Fruit fly (Drosophila melanogaster) whole organism, embryonic: Measurements from ENCODE around the gene CG6048.

Experiments used
- Atf3 ChIP-seq: fragments of 200-800 bp; sonication (Bioruptor generic); optimal IDR thresholded peaks from 3 replicates; lab custom pipeline; 2016; ENCODE audit warnings: missing biosample characterization, missing genetic modification characterization
- CG1024 ChIP-seq: fragments of 200-800 bp; sonication (Bioruptor generic); IDR thresholded peaks from 2 replicates; pipeline ENCODE4 v1.3.6; 2022; ENCODE audit warnings: missing biosample characterization, missing genetic modification characterization
- CG11456 ChIP-seq: fragments of 200-800 bp; sonication (Bioruptor generic); IDR thresholded peaks from 3 replicates; pipeline ENCODE4 v1.3.6; 2022; ENCODE audit warnings: missing biosample characterization, missing genetic modification characterization
- CG11504 ChIP-seq: fragments of 200-800 bp; sonication (Bioruptor generic); optimal IDR thresholded peaks from 3 replicates; lab custom pipeline; 2019; ENCODE audit warnings: missing biosample characterization, mild to moderate bottlenecking, missing genetic modification characterization, moderate library complexity
- CG12104 ChIP-seq: fragments of 200-800 bp; sonication (Bioruptor generic); optimal IDR thresholded peaks from 3 replicates; lab custom pipeline; 2016; ENCODE audit warnings: missing biosample characterization, missing genetic modification characterization
- CG12391 ChIP-seq: fragments of 200-800 bp; sonication (Bioruptor generic); optimal IDR thresholded peaks from 3 replicates; lab custom pipeline; 2018; ENCODE audit warnings: missing biosample characterization, mild to moderate bottlenecking, missing genetic modification characterization, moderate library complexity
- CG12659 ChIP-seq: fragments of 200-800 bp; sonication (Bioruptor generic); optimal IDR thresholded peaks from 3 replicates; lab custom pipeline; 2017; ENCODE audit warnings: mild to moderate bottlenecking, missing biosample characterization, missing genetic modification reagents, missing genetic modification characterization
- CG12942 ChIP-seq: fragments of 200-800 bp; sonication (Bioruptor generic); optimal IDR thresholded peaks from 3 replicates; lab custom pipeline; 2016; ENCODE audit warnings: missing biosample characterization, missing genetic modification characterization
- CG13123 ChIP-seq: fragments of 200-800 bp; sonication (Bioruptor generic); optimal IDR thresholded peaks from 2 replicates; lab custom pipeline; 2016; ENCODE audit warnings: missing biosample characterization, missing genetic modification characterization
- CG13424 ChIP-seq: fragments of 200-800 bp; sonication (Bioruptor generic); optimal IDR thresholded peaks from 2 replicates; lab custom pipeline; 2019; ENCODE audit warnings: missing biosample characterization, mild to moderate bottlenecking, missing genetic modification characterization, moderate library complexity
- CG14441 ChIP-seq: fragments of 200-800 bp; sonication (Bioruptor generic); IDR thresholded peaks from 2 replicates; pipeline ENCODE4 v1.3.6; 2022; ENCODE audit warnings: missing biosample characterization, missing genetic modification characterization
- CG14965 ChIP-seq: fragments of 200-800 bp; sonication (Bioruptor generic); optimal IDR thresholded peaks from 2 replicates; lab custom pipeline; 2016; ENCODE audit warnings: missing biosample characterization, missing genetic modification characterization, borderline replicate concordance
- CG15011 ChIP-seq: fragments of 200-800 bp; sonication (Bioruptor generic); optimal IDR thresholded peaks from 3 replicates; lab custom pipeline; 2018; ENCODE audit warnings: missing biosample characterization, mild to moderate bottlenecking, missing genetic modification characterization
- CG15269 ChIP-seq: fragments of 200-800 bp; sonication (Bioruptor generic); optimal IDR thresholded peaks from 2 replicates; lab custom pipeline; 2018; ENCODE audit warnings: missing biosample characterization, mild to moderate bottlenecking, missing genetic modification characterization, moderate library complexity
- CG1792 ChIP-seq: fragments of 200-800 bp; sonication (Bioruptor generic); optimal IDR thresholded peaks from 2 replicates; lab custom pipeline; 2016; ENCODE audit warnings: missing biosample characterization, missing genetic modification characterization
- CG2678 ChIP-seq: fragments of 200-800 bp; sonication (Bioruptor generic); optimal IDR thresholded peaks from 3 replicates; lab custom pipeline; 2019; ENCODE audit warnings: missing biosample characterization, mild to moderate bottlenecking, missing genetic modification characterization, moderate library complexity
- CG3847 ChIP-seq: fragments of 200-800 bp; sonication (Bioruptor generic); IDR thresholded peaks from 2 replicates; pipeline ENCODE4 v1.3.6; 2022; ENCODE audit warnings: missing biosample characterization, missing genetic modification characterization
- CG7839 ChIP-seq: fragments of 200-800 bp; sonication (Bioruptor generic); optimal IDR thresholded peaks from 3 replicates; lab custom pipeline; 2018; ENCODE audit warnings: missing biosample characterization, mild to moderate bottlenecking, missing genetic modification characterization, moderate library complexity
- CG8290 ChIP-seq, 3 experiments: fragments of 200-800 bp; sonication (Bioruptor generic); optimal IDR thresholded peaks; 2 replicates each; lab custom pipeline; 2016 to 2019; ENCODE audit warnings: missing biosample characterization in 3 of 3, missing genetic modification characterization in 3 of 3, mild to moderate bottlenecking in 2 of 3, moderate library complexity in 1 of 3
- CG9609 ChIP-seq: fragments of 200-800 bp; sonication (Bioruptor generic); optimal IDR thresholded peaks from 3 replicates; lab custom pipeline; 2016; ENCODE audit warnings: missing biosample characterization, missing genetic modification characterization
- CG9932 ChIP-seq: fragments of 200-800 bp; sonication (Bioruptor generic); IDR thresholded peaks from 2 replicates; pipeline ENCODE4 v1.3.6; 2022; ENCODE audit warnings: missing biosample characterization, missing genetic modification characterization
- CoRest ChIP-seq: fragments of 200-800 bp; sonication (Bioruptor generic); optimal IDR thresholded peaks from 3 replicates; lab custom pipeline; 2018; ENCODE audit warnings: missing biosample characterization, mild to moderate bottlenecking, missing genetic modification characterization, moderate library complexity
- Dip3 ChIP-seq: fragments of 200-800 bp; sonication (Bioruptor generic); optimal IDR thresholded peaks from 3 replicates; lab custom pipeline; 2016; ENCODE audit warnings: missing biosample characterization, missing genetic modification characterization
- Elba2 ChIP-seq: fragments of 200-800 bp; sonication (Bioruptor generic); optimal IDR thresholded peaks from 3 replicates; lab custom pipeline; 2016; ENCODE audit warnings: missing biosample characterization, missing genetic modification characterization
- HmgZ ChIP-seq: fragments of 200-800 bp; sonication (Bioruptor generic); optimal IDR thresholded peaks from 2 replicates; lab custom pipeline; 2018; ENCODE audit warnings: missing biosample characterization, mild to moderate bottlenecking, missing genetic modification characterization
- Hmr ChIP-seq: fragments of 200-800 bp; sonication (Bioruptor generic); optimal IDR thresholded peaks from 3 replicates; lab custom pipeline; 2017; ENCODE audit warnings: mild to moderate bottlenecking, missing biosample characterization, missing genetic modification reagents, missing genetic modification characterization
- Kr ChIP-seq: fragments of 200-800 bp; sonication (Bioruptor generic); optimal IDR thresholded peaks from 2 replicates; lab custom pipeline; 2017; ENCODE audit warnings: missing biosample characterization, mild to moderate bottlenecking, missing genetic modification characterization
- Meics ChIP-seq: fragments of 200-800 bp; sonication (Bioruptor generic); optimal IDR thresholded peaks from 2 replicates; lab custom pipeline; 2017; ENCODE audit warnings: missing biosample characterization, mild to moderate bottlenecking, missing genetic modification characterization
- NfI ChIP-seq: fragments of 200-800 bp; sonication (Bioruptor generic); optimal IDR thresholded peaks from 3 replicates; lab custom pipeline; 2018; ENCODE audit warnings: missing biosample characterization, mild to moderate bottlenecking, missing genetic modification characterization, moderate library complexity
- Oli ChIP-seq: fragments of 200-800 bp; sonication (Bioruptor generic); optimal IDR thresholded peaks from 2 replicates; lab custom pipeline; 2018; ENCODE audit warnings: missing biosample characterization, mild to moderate bottlenecking, missing genetic modification characterization, moderate library complexity
- Rx ChIP-seq: fragments of 200-800 bp; sonication (Bioruptor generic); IDR thresholded peaks from 2 replicates; pipeline ENCODE4 v1.3.6; 2022; ENCODE audit warnings: missing biosample characterization, missing genetic modification characterization
- Six4 ChIP-seq: fragments of 200-800 bp; sonication (Bioruptor generic); optimal IDR thresholded peaks from 2 replicates; lab custom pipeline; 2016; ENCODE audit warnings: missing biosample characterization, missing genetic modification characterization
- al ChIP-seq: fragments of 200-800 bp; sonication (Bioruptor generic); IDR thresholded peaks from 2 replicates; pipeline ENCODE4 v1.3.6; 2022; ENCODE audit warnings: missing biosample characterization, missing genetic modification characterization
- az2 ChIP-seq: fragments of 200-800 bp; sonication (Bioruptor generic); optimal IDR thresholded peaks from 3 replicates; lab custom pipeline; 2016; ENCODE audit warnings: missing biosample characterization, missing genetic modification characterization
- crol ChIP-seq: fragments of 200-800 bp; sonication (Bioruptor generic); IDR thresholded peaks from 2 replicates; pipeline ENCODE4 v1.3.6; 2022; ENCODE audit warnings: missing biosample characterization, missing genetic modification characterization
- dmrt99B ChIP-seq: fragments of 200-800 bp; sonication (Bioruptor generic); optimal IDR thresholded peaks from 2 replicates; lab custom pipeline; 2018; ENCODE audit warnings: missing biosample characterization, mild to moderate bottlenecking, missing genetic modification characterization, moderate library complexity
- dysf ChIP-seq: fragments of 200-800 bp; sonication (Bioruptor generic); IDR thresholded peaks from 3 replicates; pipeline ENCODE4 v1.3.6; 2022; ENCODE audit warnings: missing biosample characterization, missing genetic modification characterization
- eve ChIP-seq, 2 experiments: fragments of >200 bp; optimal IDR thresholded peaks; 2 replicates each; lab custom pipeline; 2017; ENCODE audit warnings: missing biosample characterization in 2 of 2, missing genetic modification characterization in 2 of 2
- gem ChIP-seq: fragments of 200-800 bp; sonication (Bioruptor generic); optimal IDR thresholded peaks from 2 replicates; lab custom pipeline; 2019; ENCODE audit warnings: missing biosample characterization, mild to moderate bottlenecking, missing genetic modification characterization, moderate library complexity
- grau ChIP-seq: fragments of 200-800 bp; optimal IDR thresholded peaks from 3 replicates; lab custom pipeline; 2019; ENCODE audit warnings: missing biosample characterization, mild to moderate bottlenecking, missing genetic modification characterization, moderate library complexity
- hth ChIP-seq: fragments of >200 bp; optimal IDR thresholded peaks from 2 replicates; lab custom pipeline; 2017; ENCODE audit warnings: inconsistent platforms
- lab ChIP-seq: fragments of 200-800 bp; sonication (Bioruptor generic); optimal IDR thresholded peaks from 3 replicates; lab custom pipeline; 2017; ENCODE audit warnings: missing biosample characterization, missing genetic modification characterization, mild to moderate bottlenecking, moderate library complexity, missing genetic modification reagents
- lmd ChIP-seq: fragments of 200-800 bp; sonication (Bioruptor generic); IDR thresholded peaks from 2 replicates; pipeline ENCODE4 v1.3.6; 2022; ENCODE audit warnings: missing biosample characterization, missing genetic modification characterization
- nmo ChIP-seq: fragments of 200-800 bp; sonication (Bioruptor generic); optimal IDR thresholded peaks from 2 replicates; lab custom pipeline; 2018; ENCODE audit warnings: missing biosample characterization, mild to moderate bottlenecking, missing genetic modification characterization, moderate library complexity
- oc ChIP-seq: fragments of 200-800 bp; sonication (Bioruptor generic); optimal IDR thresholded peaks from 2 replicates; lab custom pipeline; 2018; ENCODE audit warnings: missing biosample characterization, mild to moderate bottlenecking, missing genetic modification characterization, moderate library complexity
- phol ChIP-seq: fragments of 200-800 bp; sonication (Bioruptor generic); optimal IDR thresholded peaks from 3 replicates; lab custom pipeline; 2018; ENCODE audit warnings: missing biosample characterization, mild to moderate bottlenecking, missing genetic modification characterization, moderate library complexity
- seq ChIP-seq: fragments of 200-800 bp; sonication (Bioruptor generic); IDR thresholded peaks from 2 replicates; pipeline ENCODE4 v1.3.6; 2022; ENCODE audit warnings: missing biosample characterization, missing genetic modification characterization
- sima ChIP-seq: fragments of 200-800 bp; sonication (Bioruptor generic); optimal IDR thresholded peaks from 2 replicates; lab custom pipeline; 2016; ENCODE audit warnings: missing biosample characterization, missing genetic modification characterization
- tll ChIP-seq, 2 experiments: fragments of 200-800 bp in 1 of 2; fragments of >200 bp in 1 of 2; sonication (Bioruptor generic) in 1 of 2; optimal IDR thresholded peaks; 2 replicates each; lab custom pipeline; 2017 to 2019; ENCODE audit warnings: missing biosample characterization in 2 of 2, missing genetic modification characterization in 2 of 2, mild to moderate bottlenecking in 1 of 2, moderate library complexity in 1 of 2
- usp ChIP-seq: fragments of >200 bp; optimal IDR thresholded peaks from 2 replicates; lab custom pipeline; 2017; ENCODE audit warnings: missing biosample characterization, missing genetic modification characterization

The CG6048 gene

dm6 chrX:5977113-5977512, 24.7 kb downstream of the CG6048 start (continued):
- TF ChIP-seq CoRest (tag; lab: Kevin White, UChicago) (peak; percentile 8), nmo (GFP tag; lab: Kevin White, UChicago) (no peak), sima (GFP tag; lab: Kevin White, UChicago) (no peak), az2 (no peak), Atf3 (GFP tag; lab: Kevin White, UChicago) (no peak), Hmr (GFP tag; lab: Kevin White, UChicago) (no peak), Oli (peak; percentile 27), CG15269 (tag; lab: Kevin White, UChicago) (no peak), HmgZ (tag; lab: Kevin White, UChicago) (no peak), Six4 (no peak), dysf (GFP tag; lab: Robert Waterston, UW) (peak; percentile 41; the same call in 1 of the 3 replicates), Elba2 (no peak), gem (tag; lab: Kevin White, UChicago) (peak; percentile 41), CG13424 (tag; lab: Kevin White, UChicago) (peak; percentile 23), crol (GFP tag; lab: Robert Waterston, UW) (0 out of 2 replicates have a peak, but pooled peaks have one; percentile 10), Meics (peak; percentile 18), CG14965 (GFP tag; lab: Kevin White, UChicago) (no peak), CG12942 (no peak), CG1792 (GFP tag; lab: Kevin White, UChicago) (peak; percentile 9), CG15011 (GFP tag; lab: Kevin White, UChicago) (no peak), CG8290 (GFP tag; optimal IDR thresholded peaks at IDR 0.05; lab: Kevin White, UChicago) (no peak), CG8290 (tag; optimal IDR thresholded peaks at IDR 0.05; lab: Kevin White, UChicago) (peak in 1 of 2 experiments; percentile 16), CG3847 (GFP tag; lab: Robert Waterston, UW) (no peak), Rx (GFP tag; lab: Robert Waterston, UW) (0 out of 2 replicates have a peak, but pooled peaks have one; percentile 6), seq (0 out of 2 replicates have a peak, but pooled peaks have one; percentile 8), lmd (GFP tag; lab: Robert Waterston, UW) (peak; percentile 16; the same call in 1 of the 2 replicates), eve (GFP tag; optimal IDR thresholded peaks at IDR 0.05; lab: Kevin White, UChicago) (peak in 1 of 2 experiments; percentile 11), CG12104 (GFP tag; lab: Kevin White, UChicago) (no peak), CG11504 (tag; lab: Kevin White, UChicago) (peak; percentile 31), CG13123 (GFP tag; lab: Kevin White, UChicago) (no peak), usp (no peak), al (0 out of 2 replicates have a peak, but pooled peaks have one; percentile 10), dmrt99B (tag; lab: Kevin White, UChicago) (peak; percentile 21), Dip3 (GFP tag; lab: Kevin White, UChicago) (no peak), NfI (GFP tag; lab: Kevin White, UChicago) (no peak), CG12391 (tag; lab: Kevin White, UChicago) (no peak), CG1024 (no peak), CG14441 (GFP tag; lab: Robert Waterston, UW) (0 out of 2 replicates have a peak, but pooled peaks have one; percentile 22), lab (GFP tag; lab: Kevin White, UChicago) (peak; percentile 8), grau (tag; lab: Kevin White, UChicago) (peak; percentile 28), Kr (GFP tag; lab: Kevin White, UChicago) (no peak), oc (no peak), CG9609 (GFP tag; lab: Kevin White, UChicago) (no peak), CG11456 (GFP tag; lab: Robert Waterston, UW) (no peak), CG9932 (GFP tag; lab: Robert Waterston, UW) (0 out of 2 replicates have a peak, but pooled peaks have one; percentile 4), CG7839 (tag; lab: Kevin White, UChicago) (peak; percentile 22), hth (lab: Kevin White, UChicago) (no peak), CG2678 (tag; lab: Kevin White, UChicago) (peak; percentile 39), phol (tag; lab: Kevin White, UChicago) (peak; percentile 21), CG12659 (peak; percentile 16), tll (GFP tag; optimal IDR thresholded peaks at IDR 0.05; lab: Kevin White, UChicago) (no peak)
